Fruit fly (Drosophila melanogaster) whole organism, embryonic: ENCODE measurements around the gene fbl.

Experiments
- ATbp ChIP-seq: fragments of 200-800 bp; sonication (Bioruptor generic); optimal IDR thresholded peaks from 2 replicates; lab custom pipeline; 2017; ENCODE audit warnings: missing biosample characterization, mild to moderate bottlenecking, missing genetic modification characterization, missing genetic modification reagents
- Abd-B ChIP-seq: fragments of 200-800 bp; sonication (Bioruptor generic); optimal IDR thresholded peaks from 2 replicates; lab custom pipeline; 2018; ENCODE audit warnings: missing biosample characterization, mild to moderate bottlenecking, missing genetic modification characterization, moderate library complexity
- Adf1 ChIP-seq: fragments of 200-800 bp; sonication (Bioruptor generic); IDR thresholded peaks from 2 replicates; pipeline ENCODE4 v1.3.6; 2022; ENCODE audit warnings: missing biosample characterization, missing genetic modification characterization
- CG10209 ChIP-seq: fragments of 200-800 bp; sonication (Bioruptor generic); optimal IDR thresholded peaks from 3 replicates; lab custom pipeline; 2017; ENCODE audit warnings: missing biosample characterization, mild to moderate bottlenecking, missing genetic modification characterization, missing genetic modification reagents
- CG11398 ChIP-seq: fragments of 200-800 bp; sonication (Bioruptor generic); optimal IDR thresholded peaks from 2 replicates; lab custom pipeline; 2016; ENCODE audit warnings: missing biosample characterization, missing genetic modification characterization
- CG12942 ChIP-seq: fragments of 200-800 bp; sonication (Bioruptor generic); optimal IDR thresholded peaks from 3 replicates; lab custom pipeline; 2016; ENCODE audit warnings: missing biosample characterization, missing genetic modification characterization
- CG13894 ChIP-seq: fragments of 200-800 bp; sonication (Bioruptor generic); optimal IDR thresholded peaks from 3 replicates; lab custom pipeline; 2018; ENCODE audit warnings: missing biosample characterization, mild to moderate bottlenecking, missing genetic modification characterization, moderate library complexity
- CG17186 ChIP-seq: fragments of 200-800 bp; sonication (Bioruptor generic); optimal IDR thresholded peaks from 3 replicates; lab custom pipeline; 2017; ENCODE audit warnings: missing biosample characterization, missing genetic modification reagents, missing genetic modification characterization
- CG17328 ChIP-seq: fragments of 200-800 bp; sonication (Bioruptor generic); IDR thresholded peaks from 2 replicates; pipeline ENCODE4 v1.3.6; 2022; ENCODE audit warnings: missing biosample characterization, missing genetic modification characterization
- CG17568 ChIP-seq: fragments of 200-800 bp; sonication (Bioruptor generic); optimal IDR thresholded peaks from 2 replicates; lab custom pipeline; 2018; ENCODE audit warnings: missing biosample characterization, mild to moderate bottlenecking, missing genetic modification characterization, moderate library complexity
- CG17802 ChIP-seq: fragments of 200-800 bp; sonication (Bioruptor generic); optimal IDR thresholded peaks from 2 replicates; lab custom pipeline; 2018; ENCODE audit warnings: missing biosample characterization, mild to moderate bottlenecking, missing genetic modification characterization, moderate library complexity
- CG2116 ChIP-seq: fragments of 200-800 bp; sonication (Bioruptor generic); optimal IDR thresholded peaks from 3 replicates; lab custom pipeline; 2018; ENCODE audit warnings: missing biosample characterization, mild to moderate bottlenecking, missing genetic modification characterization
- CG2199 ChIP-seq: fragments of 200-800 bp; sonication (Bioruptor generic); IDR thresholded peaks from 3 replicates; pipeline ENCODE4 v1.3.6; 2022; ENCODE audit warnings: missing biosample characterization, missing genetic modification characterization
- CG3065 ChIP-seq: fragments of 200-800 bp; sonication (Bioruptor generic); optimal IDR thresholded peaks from 2 replicates; lab custom pipeline; 2016; ENCODE audit warnings: missing biosample characterization, missing genetic modification characterization
- CG3163 ChIP-seq: fragments of 200-800 bp; sonication (Bioruptor generic); optimal IDR thresholded peaks from 3 replicates; lab custom pipeline; 2016; ENCODE audit warnings: missing biosample characterization, missing genetic modification characterization
- CG32767 ChIP-seq: fragments of 200-800 bp; sonication (Bioruptor generic); IDR thresholded peaks from 2 replicates; pipeline ENCODE4 v1.3.6; 2022; ENCODE audit warnings: missing biosample characterization, missing genetic modification characterization
- CG3847 ChIP-seq: fragments of 200-800 bp; sonication (Bioruptor generic); IDR thresholded peaks from 2 replicates; pipeline ENCODE4 v1.3.6; 2022; ENCODE audit warnings: missing biosample characterization, missing genetic modification characterization
- CG43689 ChIP-seq: fragments of 200-800 bp; sonication (Bioruptor generic); IDR thresholded peaks from 2 replicates; pipeline ENCODE4 v1.3.6; 2022; ENCODE audit warnings: missing biosample characterization, missing genetic modification characterization
- CG5180 ChIP-seq: fragments of 200-800 bp; sonication (Bioruptor generic); optimal IDR thresholded peaks from 3 replicates; lab custom pipeline; 2017; ENCODE audit warnings: missing biosample characterization, missing genetic modification characterization, mild to moderate bottlenecking, moderate library complexity, missing genetic modification reagents
- CG6272 ChIP-seq: fragments of 200-800 bp; sonication (Bioruptor generic); IDR thresholded peaks from 2 replicates; pipeline ENCODE4 v1.3.6; 2022; ENCODE audit warnings: missing biosample characterization, missing genetic modification characterization
- CG6689 ChIP-seq: fragments of 200-800 bp; sonication (Bioruptor generic); IDR thresholded peaks from 2 replicates; pipeline ENCODE4 v1.3.6; 2022; ENCODE audit warnings: missing biosample characterization, missing genetic modification characterization
- CG6765 ChIP-seq: fragments of 200-800 bp; sonication (Bioruptor generic); optimal IDR thresholded peaks from 3 replicates; lab custom pipeline; 2017; ENCODE audit warnings: missing biosample characterization, mild to moderate bottlenecking, missing genetic modification characterization
- CG6791 ChIP-seq: fragments of 200-800 bp; sonication (Bioruptor generic); IDR thresholded peaks from 3 replicates; pipeline ENCODE4 v1.3.6; 2022; ENCODE audit warnings: missing biosample characterization, missing genetic modification characterization; ENCODE audit not compliant: partially characterized antibody
- CG7786 ChIP-seq: fragments of 200-800 bp; sonication (Bioruptor generic); optimal IDR thresholded peaks from 2 replicates; lab custom pipeline; 2016; ENCODE audit warnings: missing biosample characterization, missing genetic modification characterization
- CG8089 ChIP-seq: fragments of 200-800 bp; sonication (Bioruptor generic); optimal IDR thresholded peaks from 3 replicates; lab custom pipeline; 2016; ENCODE audit warnings: missing biosample characterization, missing genetic modification characterization
- CG8388 ChIP-seq: fragments of 200-800 bp; sonication (Bioruptor generic); optimal IDR thresholded peaks from 2 replicates; lab custom pipeline; 2019; ENCODE audit warnings: missing biosample characterization, mild to moderate bottlenecking, missing genetic modification characterization, moderate library complexity
- CG8765 ChIP-seq: fragments of 200-800 bp; sonication (Bioruptor generic); IDR thresholded peaks from 2 replicates; pipeline ENCODE4 v1.3.6; 2022; ENCODE audit warnings: missing biosample characterization, missing genetic modification characterization
- CG8924 ChIP-seq: fragments of 200-800 bp; optimal IDR thresholded peaks from 3 replicates; lab custom pipeline; 2019; ENCODE audit warnings: missing biosample characterization, mild to moderate bottlenecking, missing genetic modification characterization, moderate library complexity
- CG8944 ChIP-seq: fragments of 200-800 bp; sonication (Bioruptor generic); optimal IDR thresholded peaks from 3 replicates; lab custom pipeline; 2016; ENCODE audit warnings: missing biosample characterization, missing genetic modification characterization
- Elba2 ChIP-seq: fragments of 200-800 bp; sonication (Bioruptor generic); optimal IDR thresholded peaks from 3 replicates; lab custom pipeline; 2016; ENCODE audit warnings: missing biosample characterization, missing genetic modification characterization
- Gsc ChIP-seq: fragments of 200-800 bp; sonication (Bioruptor generic); IDR thresholded peaks from 2 replicates; pipeline ENCODE4 v1.3.6; 2022; ENCODE audit warnings: missing biosample characterization, missing genetic modification characterization
- HLH54F ChIP-seq: fragments of 200-800 bp; sonication (Bioruptor generic); optimal IDR thresholded peaks from 3 replicates; lab custom pipeline; 2016; ENCODE audit warnings: missing biosample characterization, missing genetic modification characterization
- Hr78 ChIP-seq, 2 experiments: fragments of 200-800 bp in 1 of 2; fragments of >200 bp in 1 of 2; sonication (Bioruptor generic) in 1 of 2; optimal IDR thresholded peaks; 2 replicates each; lab custom pipeline; 2017 to 2019; ENCODE audit warnings: missing biosample characterization in 2 of 2, missing genetic modification characterization in 2 of 2, mild to moderate bottlenecking in 1 of 2, moderate library complexity in 1 of 2
- MBD-R2 ChIP-seq: fragments of 200-800 bp; sonication (Bioruptor generic); IDR thresholded peaks from 2 replicates; pipeline ENCODE4 v1.3.6; 2022; ENCODE audit warnings: missing biosample characterization, missing genetic modification characterization
- Mad ChIP-seq: fragments of 200-800 bp; sonication (Bioruptor generic); optimal IDR thresholded peaks from 2 replicates; lab custom pipeline; 2016; ENCODE audit warnings: missing biosample characterization, missing genetic modification characterization
- Myb ChIP-seq: fragments of 200-800 bp; sonication (Bioruptor generic); optimal IDR thresholded peaks from 2 replicates; lab custom pipeline; 2016; ENCODE audit warnings: missing biosample characterization, missing genetic modification characterization
- Poxn ChIP-seq: fragments of 200-800 bp; sonication (Bioruptor generic); IDR thresholded peaks from 2 replicates; pipeline ENCODE4 v1.3.6; 2022; ENCODE audit warnings: missing biosample characterization, missing genetic modification characterization
- Rx ChIP-seq: fragments of 200-800 bp; sonication (Bioruptor generic); IDR thresholded peaks from 2 replicates; pipeline ENCODE4 v1.3.6; 2022; ENCODE audit warnings: missing biosample characterization, missing genetic modification characterization
- ase ChIP-seq: fragments of 200-800 bp; sonication (Bioruptor generic); IDR thresholded peaks from 3 replicates; pipeline ENCODE4 v1.3.6; 2022; ENCODE audit warnings: missing biosample characterization, missing genetic modification characterization
- dimm ChIP-seq: fragments of 200-800 bp; sonication (Bioruptor generic); IDR thresholded peaks from 2 replicates; pipeline ENCODE4 v1.3.6; 2022; ENCODE audit warnings: missing biosample characterization, missing genetic modification characterization
- gem ChIP-seq: fragments of 200-800 bp; sonication (Bioruptor generic); optimal IDR thresholded peaks from 2 replicates; lab custom pipeline; 2019; ENCODE audit warnings: missing biosample characterization, mild to moderate bottlenecking, missing genetic modification characterization, moderate library complexity
- insv ChIP-seq, 2 experiments: fragments of 200-800 bp; sonication (Bioruptor generic); optimal IDR thresholded peaks; 3 replicates each; lab custom pipeline; 2016 to 2018; ENCODE audit warnings: missing biosample characterization in 2 of 2, missing genetic modification characterization in 2 of 2
- jigr1 ChIP-seq: fragments of 200-800 bp; sonication (Bioruptor generic); IDR thresholded peaks from 3 replicates; pipeline ENCODE4 v1.3.6; 2022; ENCODE audit warnings: missing biosample characterization, missing genetic modification characterization
- pros ChIP-seq: fragments of 200-800 bp; sonication (Bioruptor generic); optimal IDR thresholded peaks from 3 replicates; lab custom pipeline; 2019; ENCODE audit warnings: missing biosample characterization, mild to moderate bottlenecking, missing genetic modification characterization, moderate library complexity
- sd ChIP-seq: fragments of 200-800 bp; sonication (Bioruptor generic); optimal IDR thresholded peaks from 3 replicates; lab custom pipeline; 2018; ENCODE audit warnings: missing biosample characterization, mild to moderate bottlenecking, missing genetic modification characterization, moderate library complexity
- sim ChIP-seq: fragments of 200-800 bp; sonication (Bioruptor generic); IDR thresholded peaks from 2 replicates; pipeline ENCODE4 v1.3.6; 2022; ENCODE audit warnings: missing biosample characterization, missing genetic modification characterization
- slp2 ChIP-seq: fragments of 200-800 bp; sonication (Bioruptor generic); optimal IDR thresholded peaks from 2 replicates; lab custom pipeline; 2016; ENCODE audit warnings: missing biosample characterization, missing genetic modification characterization
- tna ChIP-seq: fragments of 200-800 bp; sonication (Bioruptor generic); IDR thresholded peaks from 2 replicates; pipeline ENCODE4 v1.3.6; 2022; ENCODE audit warnings: missing biosample characterization, missing genetic modification characterization; ENCODE audit not compliant: partially characterized antibody
- toy ChIP-seq: fragments of 200-800 bp; sonication (Bioruptor generic); IDR thresholded peaks from 2 replicates; pipeline ENCODE4 v1.3.6; 2022; ENCODE audit warnings: missing biosample characterization, missing genetic modification characterization
- unc-4 ChIP-seq: fragments of 200-800 bp; sonication (Bioruptor generic); IDR thresholded peaks from 2 replicates; pipeline ENCODE4 v1.3.6; 2022; ENCODE audit warnings: missing biosample characterization, missing genetic modification characterization; ENCODE audit not compliant: partially characterized antibody
- yki ChIP-seq: fragments of >200 bp; optimal IDR thresholded peaks from 3 replicates; lab custom pipeline; 2018
- zfh1 ChIP-seq: fragments of 200-800 bp; sonication (Bioruptor generic); IDR thresholded peaks from 3 replicates; pipeline ENCODE4 v1.3.6; 2022; ENCODE audit warnings: missing biosample characterization, missing genetic modification characterization

The fbl gene

DNA sequence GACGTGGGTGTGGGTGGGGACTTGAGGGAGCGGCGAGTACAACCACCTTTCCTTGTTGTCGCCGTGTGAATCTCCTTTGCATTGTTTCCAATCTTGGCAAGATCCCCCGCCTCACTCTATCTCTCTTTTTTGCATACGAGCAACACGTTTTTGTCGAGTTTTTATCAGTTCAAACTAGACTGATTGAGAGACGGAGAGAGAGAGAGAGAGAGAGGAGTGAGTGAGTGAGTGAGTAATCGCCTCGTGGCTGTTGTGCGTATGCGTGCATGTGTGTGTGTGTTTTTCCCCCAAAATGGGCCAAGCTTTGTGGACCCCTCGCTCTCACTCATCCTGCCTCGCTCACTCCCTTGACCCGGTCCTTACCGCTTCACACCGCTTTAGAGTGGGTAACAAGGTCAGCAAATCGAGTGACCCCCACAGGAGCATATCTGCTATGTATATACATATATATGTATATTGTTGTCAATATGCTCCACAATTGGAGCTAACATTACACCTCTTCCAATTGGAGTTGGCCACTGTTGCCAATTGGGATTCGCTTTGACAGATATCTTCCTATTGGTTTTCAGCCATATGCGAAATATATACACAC lies 34.8 kb upstream of the fbl start (continued):
- TF ChIP-seq Myb (GFP tag; lab: Kevin White, UChicago) (no peak), Rx (GFP tag; lab: Robert Waterston, UW) (no peak), CG10209 (no peak), CG8089 (GFP tag; lab: Kevin White, UChicago) (no peak), CG8765 (GFP tag; lab: Robert Waterston, UW) (no peak), MBD-R2 (no peak), CG3847 (GFP tag; lab: Robert Waterston, UW) (no peak), dimm (GFP tag; lab: Robert Waterston, UW) (no peak), CG6689 (GFP tag; lab: Robert Waterston, UW) (no peak), Poxn (no peak), CG2116 (GFP tag; lab: Kevin White, UChicago) (no peak), CG17568 (GFP tag; lab: Kevin White, UChicago) (no peak), ase (no peak), slp2 (no peak), CG17186 (GFP tag; lab: Kevin White, UChicago) (no peak), CG8388 (GFP tag; lab: Kevin White, UChicago) (no peak), jigr1 (GFP tag; lab: Robert Waterston, UW) (no peak), sd (tag; lab: Kevin White, UChicago) (no peak), CG8944 (GFP tag; lab: Kevin White, UChicago) (no peak), Abd-B (GFP tag; lab: Kevin White, UChicago) (no peak), CG7786 (no peak), CG17802 (tag; lab: Kevin White, UChicago) (no peak), HLH54F (GFP tag; lab: Kevin White, UChicago) (no peak), CG6765 (GFP tag; lab: Kevin White, UChicago) (no peak), gem (tag; lab: Kevin White, UChicago) (no peak), CG8924 (no peak), CG11398 (GFP tag; lab: Kevin White, UChicago) (no peak), Gsc (GFP tag; lab: Robert Waterston, UW) (no peak), Elba2 (GFP tag; lab: Kevin White, UChicago) (peak; percentile 98), tna (GFP tag; lab: Robert Waterston, UW) (0 out of 2 replicates have a peak, but pooled peaks have one; percentile 15), CG6272 (no peak), CG5180 (GFP tag; lab: Kevin White, UChicago) (no peak), Mad (GFP tag; lab: Kevin White, UChicago) (no peak), insv (GFP tag; optimal IDR thresholded peaks at IDR 0.05; lab: Kevin White, UChicago) (peak; percentile 33 to 89), Hr78 (GFP tag; optimal IDR thresholded peaks at IDR 0.05; lab: Kevin White, UChicago) (no peak), sim (GFP tag; lab: Robert Waterston, UW) (no peak), Adf1 (no peak), CG6791 (GFP tag; lab: Robert Waterston, UW) (no peak), CG3065 (GFP tag; lab: Kevin White, UChicago) (no peak), CG3163 (GFP tag; lab: Kevin White, UChicago) (no peak), unc-4 (no peak), ATbp (GFP tag; lab: Kevin White, UChicago) (no peak), CG12942 (GFP tag; lab: Kevin White, UChicago) (no peak), CG13894 (no peak), pros (GFP tag; lab: Kevin White, UChicago) (no peak), CG17328 (GFP tag; lab: Robert Waterston, UW) (no peak), CG2199 (GFP tag; lab: Robert Waterston, UW) (no peak), zfh1 (GFP tag; lab: Robert Waterston, UW) (no peak), toy (GFP tag; lab: Robert Waterston, UW) (no peak), yki (lab: Kevin White, UChicago) (peak; percentile 48), CG32767 (GFP tag; lab: Robert Waterston, UW) (no peak), CG43689 (no peak)
